Worm (Caenorhabditis elegans) whole organism, young adult: ENCODE measurements around the gene Y54E2A.10.

Experiments
- B0019.2 ChIP-seq: fragments of 200-800 bp; sonication (Bioruptor generic); conservative IDR thresholded peaks from 2 replicates; pipeline ENCODE4 v1.3.6; 2022; ENCODE audit warnings: missing genetic modification reagents, missing genetic modification characterization, missing compliant biosample characterization
- B0261.1 ChIP-seq: sonication (generic microtip); optimal IDR thresholded peaks from 2 replicates; lab custom pipeline; 2016; ENCODE audit warnings: mild to moderate bottlenecking, missing genetic modification characterization, moderate library complexity, missing compliant biosample characterization
- B0336.3 ChIP-seq: fragments of 200-800 bp; sonication (Bioruptor generic); IDR thresholded peaks from 2 replicates; pipeline ENCODE4 v1.3.6; 2022; ENCODE audit warnings: missing genetic modification characterization, missing compliant biosample characterization
- C06A6.2 ChIP-seq: fragments of 200-800 bp; sonication (Bioruptor generic); conservative IDR thresholded peaks from 2 replicates; pipeline ENCODE4 v1.3.6; 2022; ENCODE audit warnings: missing genetic modification characterization, missing compliant biosample characterization
- D2030.7 ChIP-seq: fragments of 200-800 bp; sonication (Bioruptor generic); IDR thresholded peaks from 2 replicates; pipeline ENCODE4 v1.3.6; 2022; ENCODE audit warnings: missing genetic modification reagents, missing genetic modification characterization, missing compliant biosample characterization
- F23B12.7 ChIP-seq: sonication (generic microtip); optimal IDR thresholded peaks from 2 replicates; lab custom pipeline; 2017; ENCODE audit warnings: missing genetic modification characterization, mild to moderate bottlenecking, missing compliant biosample characterization, antibody characterized with exemption, moderate library complexity; ENCODE audit not compliant: insufficient read depth
- F33H1.4 ChIP-seq: fragments of 200-800 bp; sonication (Bioruptor generic); IDR thresholded peaks from 2 replicates; pipeline ENCODE4 v1.3.6; 2022; ENCODE audit warnings: missing genetic modification reagents, missing genetic modification characterization, missing compliant biosample characterization
- F49E8.2 ChIP-seq: sonication (generic microtip); optimal IDR thresholded peaks from 3 replicates; lab custom pipeline; 2017; ENCODE audit warnings: missing genetic modification characterization, mild to moderate bottlenecking, missing compliant biosample characterization, antibody characterized with exemption, moderate library complexity; ENCODE audit not compliant: insufficient read depth
- F52B5.7 ChIP-seq: sonication (generic microtip); optimal IDR thresholded peaks from 2 replicates; lab custom pipeline; 2016; ENCODE audit warnings: mild to moderate bottlenecking, missing genetic modification characterization, missing compliant biosample characterization
- F57A8.1 ChIP-seq: fragments of 200-800 bp; sonication (Bioruptor generic); optimal IDR thresholded peaks from 2 replicates; lab custom pipeline; 2018; ENCODE audit warnings: mild to moderate bottlenecking, missing genetic modification characterization, moderate library complexity, missing compliant biosample characterization
- T26A5.8 ChIP-seq: sonication (generic microtip); optimal IDR thresholded peaks from 2 replicates; lab custom pipeline; 2016; ENCODE audit warnings: missing genetic modification characterization, missing compliant biosample characterization
- Y56A3A.18 ChIP-seq: fragments of 200-800 bp; sonication (Bioruptor generic); IDR thresholded peaks from 2 replicates; pipeline ENCODE4 v1.3.6; 2022; ENCODE audit warnings: missing genetic modification reagents, missing genetic modification characterization, missing compliant biosample characterization
- Y67H2A.10 ChIP-seq: fragments of 200-800 bp; sonication (Bioruptor generic); conservative IDR thresholded peaks from 2 replicates; pipeline ENCODE4 v1.3.6; 2022; ENCODE audit warnings: missing genetic modification reagents, missing genetic modification characterization, missing compliant biosample characterization
- Y79H2A.3 ChIP-seq: fragments of 200-800 bp; sonication (Bioruptor generic); conservative IDR thresholded peaks from 2 replicates; pipeline ENCODE4 v1.3.6; 2022; ENCODE audit warnings: missing genetic modification reagents, missing genetic modification characterization, missing compliant biosample characterization
- ama-1 ChIP-seq, 3 experiments: fragments of 150-350 bp in 1 of 3; sonication (generic microtip) in 2 of 3; optimal IDR thresholded peaks; 2 replicates each; lab custom pipeline; 2014 to 2018; ENCODE audit warnings: missing biosample characterization in 2 of 3, missing genetic modification characterization in 2 of 3, missing genetic modification reagents in 2 of 3
- athp-1 ChIP-seq: sonication (generic microtip); optimal IDR thresholded peaks from 2 replicates; lab custom pipeline; 2017; ENCODE audit warnings: mild to moderate bottlenecking, missing genetic modification characterization, missing compliant biosample characterization
- bed-2 ChIP-seq: fragments of 200-800 bp; sonication (Bioruptor generic); IDR thresholded peaks from 2 replicates; pipeline ENCODE4 v1.3.6; 2022; ENCODE audit warnings: missing genetic modification reagents, missing genetic modification characterization, missing compliant biosample characterization
- cebp-1 ChIP-seq, 2 experiments: fragments of 200-800 bp in 1 of 2; sonication (Bioruptor generic) in 1 of 2; sonication (generic microtip) in 1 of 2; IDR thresholded peaks in 1 of 2; optimal IDR thresholded peaks in 1 of 2; 2 replicates each; pipeline versions ENCODE4 v1.3.6 to Lab custom; 2017 to 2022; ENCODE audit warnings: missing compliant biosample characterization in 2 of 2, missing genetic modification characterization in 2 of 2, mild to moderate bottlenecking in 1 of 2, missing genetic modification reagents in 1 of 2, moderate library complexity in 1 of 2
- ceh-27 ChIP-seq: fragments of 200-800 bp; sonication (Bioruptor generic); optimal IDR thresholded peaks from 2 replicates; lab custom pipeline; 2018; ENCODE audit warnings: mild to moderate bottlenecking, missing genetic modification characterization, moderate library complexity, missing compliant biosample characterization
- dox-1 ChIP-seq: fragments of 200-800 bp; sonication (Bioruptor generic); IDR thresholded peaks from 2 replicates; pipeline ENCODE4 v1.3.6; 2022; ENCODE audit warnings: missing genetic modification reagents, missing genetic modification characterization, missing compliant biosample characterization
- ets-4 ChIP-seq: fragments of 200-800 bp; sonication (Bioruptor generic); optimal IDR thresholded peaks from 2 replicates; lab custom pipeline; 2018; ENCODE audit warnings: mild to moderate bottlenecking, missing genetic modification characterization, missing compliant biosample characterization
- gei-17 ChIP-seq: fragments of 200-800 bp; sonication (Bioruptor generic); optimal IDR thresholded peaks from 2 replicates; lab custom pipeline; 2018; ENCODE audit warnings: mild to moderate bottlenecking, missing genetic modification characterization, missing compliant biosample characterization
- hlh-26 ChIP-seq: fragments of 200-800 bp; sonication (Bioruptor generic); conservative IDR thresholded peaks from 2 replicates; pipeline ENCODE4 v1.3.6; 2022; ENCODE audit warnings: missing genetic modification reagents, missing genetic modification characterization, missing compliant biosample characterization
- hmg-1.2 ChIP-seq: fragments of 200-800 bp; sonication (Bioruptor generic); IDR thresholded peaks from 2 replicates; pipeline ENCODE4 v1.3.6; 2022; ENCODE audit warnings: missing genetic modification reagents, missing genetic modification characterization, missing compliant biosample characterization
- hrde-1 ChIP-seq: sonication (generic microtip); optimal IDR thresholded peaks from 2 replicates; lab custom pipeline; 2016; ENCODE audit warnings: missing genetic modification characterization, mild to moderate bottlenecking, missing compliant biosample characterization, moderate library complexity, missing genotype, missing genetic modification reagents, borderline replicate concordance
- hsf-1 ChIP-seq: fragments of 200-800 bp; sonication (Bioruptor generic); IDR thresholded peaks from 2 replicates; pipeline ENCODE4 v1.3.6; 2022; ENCODE audit warnings: missing genetic modification reagents, missing genetic modification characterization, missing compliant biosample characterization
- let-607 ChIP-seq, 2 experiments: fragments of 200-800 bp in 1 of 2; sonication (Bioruptor generic) in 1 of 2; sonication (generic microtip) in 1 of 2; optimal IDR thresholded peaks; 2 replicates each; lab custom pipeline; 2016 to 2018; ENCODE audit warnings: mild to moderate bottlenecking in 2 of 2, missing compliant biosample characterization in 2 of 2, missing genetic modification characterization in 2 of 2, moderate library complexity in 2 of 2, missing genotype in 1 of 2
- lin-26 ChIP-seq: fragments of 200-800 bp; sonication (Bioruptor generic); IDR thresholded peaks from 2 replicates; pipeline ENCODE4 v1.3.6; 2022; ENCODE audit warnings: missing genetic modification reagents, missing genetic modification characterization, missing compliant biosample characterization
- lin-35 ChIP-seq, 3 experiments: fragments of 150-350 bp in 2 of 3; sonication (generic microtip) in 1 of 3; optimal IDR thresholded peaks; 2 replicates each; lab custom pipeline; 2014 to 2018; ENCODE audit warnings: missing biosample characterization in 3 of 3, missing genetic modification characterization in 3 of 3, missing genetic modification reagents in 3 of 3
- lin-40 ChIP-seq: sonication (generic microtip); optimal IDR thresholded peaks from 2 replicates; lab custom pipeline; 2016; ENCODE audit warnings: missing genetic modification characterization, mild to moderate bottlenecking, missing compliant biosample characterization, missing genotype, missing genetic modification reagents
- lin-54 ChIP-seq: fragments of 200-800 bp; sonication (Bioruptor generic); optimal IDR thresholded peaks from 2 replicates; lab custom pipeline; 2018; ENCODE audit warnings: mild to moderate bottlenecking, missing genetic modification characterization, missing compliant biosample characterization
- lsl-1 ChIP-seq: fragments of 200-800 bp; sonication (Bioruptor generic); optimal IDR thresholded peaks from 2 replicates; lab custom pipeline; 2018; ENCODE audit warnings: mild to moderate bottlenecking, missing genetic modification characterization, moderate library complexity, missing compliant biosample characterization
- madf-3 ChIP-seq: fragments of 200-800 bp; sonication (Bioruptor generic); IDR thresholded peaks from 2 replicates; pipeline ENCODE4 v1.3.6; 2022; ENCODE audit warnings: missing genetic modification reagents, missing genetic modification characterization, missing compliant biosample characterization
- madf-6 ChIP-seq: fragments of 200-800 bp; sonication (Bioruptor generic); IDR thresholded peaks from 2 replicates; pipeline ENCODE4 v1.3.6; 2022; ENCODE audit warnings: missing genetic modification reagents, missing genetic modification characterization, missing compliant biosample characterization
- mcd-1 ChIP-seq: fragments of 200-800 bp; sonication (Bioruptor generic); IDR thresholded peaks from 2 replicates; pipeline ENCODE4 v1.3.6; 2022; ENCODE audit warnings: missing genetic modification reagents, missing genetic modification characterization, missing compliant biosample characterization
- mxl-1 ChIP-seq: sonication (generic microtip); optimal IDR thresholded peaks from 2 replicates; lab custom pipeline; 2016; ENCODE audit warnings: missing genetic modification characterization, missing compliant biosample characterization
- snpc-1.3 ChIP-seq: sonication (generic microtip); optimal IDR thresholded peaks from 2 replicates; lab custom pipeline; 2017; ENCODE audit warnings: missing genetic modification characterization, mild to moderate bottlenecking, missing compliant biosample characterization, antibody characterized with exemption, moderate library complexity, missing genotype, missing genetic modification reagents; ENCODE audit not compliant: insufficient read depth
- somi-1 ChIP-seq: fragments of 200-800 bp; sonication (Bioruptor generic); optimal IDR thresholded peaks from 2 replicates; lab custom pipeline; 2018; ENCODE audit warnings: mild to moderate bottlenecking, missing genetic modification characterization, missing compliant biosample characterization
- tlf-1 ChIP-seq: fragments of 200-800 bp; sonication (Bioruptor generic); optimal IDR thresholded peaks from 2 replicates; lab custom pipeline; 2018; ENCODE audit warnings: mild to moderate bottlenecking, missing genetic modification characterization, missing compliant biosample characterization
- unc-130 ChIP-seq: sonication (generic microtip); optimal IDR thresholded peaks from 2 replicates; lab custom pipeline; 2016; ENCODE audit warnings: missing genetic modification reagents, missing genetic modification characterization, missing compliant biosample characterization
- xnd-1 ChIP-seq: sonication (generic microtip); optimal IDR thresholded peaks from 2 replicates; lab custom pipeline; 2016; ENCODE audit warnings: missing genotype, missing genetic modification reagents, missing genetic modification characterization, missing compliant biosample characterization
- zim-3 ChIP-seq: sonication (generic microtip); optimal IDR thresholded peaks from 2 replicates; lab custom pipeline; 2017; ENCODE audit warnings: mild to moderate bottlenecking, missing genetic modification characterization, moderate library complexity, missing compliant biosample characterization

Gene Y54E2A.10

ce11 chrII:14813106-14813505 is 22.3 kb downstream of the Y54E2A.10 start:
- TF ChIP-seq lsl-1 (GFP tag; lab: Kevin White, UChicago) = peak; percentile 69
- 0 out of 2 replicates have a peak, but pooled peaks have one; percentile 9 for TF ChIP-seq madf-6 (GFP tag; lab: Robert Waterston, UW)
- no peak for TF ChIP-seq F52B5.7 (tag; lab: Kevin White, UChicago)

- TF ChIP-seq ceh-27 (GFP tag; lab: Kevin White, UChicago) (no peak), ama-1 (optimal IDR thresholded peaks at IDR 0.05; lab: Kevin White, UChicago) (no peak), ama-1 (GFP tag; optimal IDR thresholded peaks at IDR 0.05; lab: Kevin White, UChicago) (peak in 1 of 2 experiments; percentile 10), C06A6.2 (GFP tag; lab: Robert Waterston, UW) (no peak), B0261.1 (tag; lab: Kevin White, UChicago) (no peak), somi-1 (no peak), T26A5.8 (no peak), D2030.7 (GFP tag; lab: Robert Waterston, UW) (peak; percentile 65; the same call in 1 of the 2 replicates), gei-17 (GFP tag; lab: Kevin White, UChicago) (no peak), hrde-1 (tag; lab: Kevin White, UChicago) (no peak), hlh-26 (GFP tag; lab: Robert Waterston, UW) (no peak), Y67H2A.10 (no peak), F57A8.1 (no peak), B0019.2 (GFP tag; lab: Robert Waterston, UW) (no peak), snpc-1.3 (peak; percentile 58), Y79H2A.3 (no peak), lin-54 (GFP tag; lab: Kevin White, UChicago) (peak; percentile 87), let-607 (tag; optimal IDR thresholded peaks at IDR 0.05; lab: Kevin White, UChicago) (no peak), mxl-1 (tag; lab: Kevin White, UChicago) (no peak), lin-26 (GFP tag; lab: Robert Waterston, UW) (no peak), madf-3 (GFP tag; lab: Robert Waterston, UW) (no peak), lin-40 (peak; percentile 35), F23B12.7 (tag; lab: Kevin White, UChicago) (peak; percentile 49), hmg-1.2 (peak; percentile 11; the same call in 1 of the 2 replicates), F33H1.4 (peak; percentile 90), F52B5.7 (tag; lab: Kevin White, UChicago) (no peak), unc-130 (no peak), lin-35 (GFP tag; optimal IDR thresholded peaks at IDR 0.05; lab: Kevin White, UChicago) (peak in 1 of 3 experiments; percentile 64), athp-1 (tag; lab: Kevin White, UChicago) (no peak), zim-3 (tag; lab: Kevin White, UChicago) (no peak), dox-1 (GFP tag; lab: Robert Waterston, UW) (peak; percentile 6; the same call in 1 of the 2 replicates), madf-6 (GFP tag; lab: Robert Waterston, UW) (peak; percentile 68), bed-2 (GFP tag; lab: Robert Waterston, UW) (no peak), xnd-1 (tag; lab: Kevin White, UChicago) (peak; percentile 6), ets-4 (GFP tag; lab: Kevin White, UChicago) (no peak), tlf-1 (GFP tag; lab: Kevin White, UChicago) (no peak), hsf-1 (peak; percentile 39; the same call in 1 of the 2 replicates), Y56A3A.18 (GFP tag; lab: Robert Waterston, UW) (no peak), lsl-1 (GFP tag; lab: Kevin White, UChicago) (peak; percentile 60), F49E8.2 (tag; lab: Kevin White, UChicago) (peak; percentile 19), B0336.3 (GFP tag; lab: Robert Waterston, UW) (peak; percentile 48; the same call in 1 of the 2 replicates), cebp-1 (GFP tag; IDR thresholded peaks at IDR 0.05; lab: Robert Waterston, UW) (no peak), cebp-1 (tag; optimal IDR thresholded peaks at IDR 0.05; lab: Kevin White, UChicago) (peak; percentile 27), mcd-1 (0 out of 2 replicates have a peak, but pooled peaks have one; percentile 36)
Measured at ce11 chrII:14814894-14815568, 24.2 kb downstream of the Y54E2A.10 start, which contains the start of gene W01D2.1. TSS of gene W01D2.1 (plus strand) at chrII:14815518.
